Fruit fly (Drosophila melanogaster): Measurements from ENCODE around the gene CG31626.

Gene CG31626

DNA sequence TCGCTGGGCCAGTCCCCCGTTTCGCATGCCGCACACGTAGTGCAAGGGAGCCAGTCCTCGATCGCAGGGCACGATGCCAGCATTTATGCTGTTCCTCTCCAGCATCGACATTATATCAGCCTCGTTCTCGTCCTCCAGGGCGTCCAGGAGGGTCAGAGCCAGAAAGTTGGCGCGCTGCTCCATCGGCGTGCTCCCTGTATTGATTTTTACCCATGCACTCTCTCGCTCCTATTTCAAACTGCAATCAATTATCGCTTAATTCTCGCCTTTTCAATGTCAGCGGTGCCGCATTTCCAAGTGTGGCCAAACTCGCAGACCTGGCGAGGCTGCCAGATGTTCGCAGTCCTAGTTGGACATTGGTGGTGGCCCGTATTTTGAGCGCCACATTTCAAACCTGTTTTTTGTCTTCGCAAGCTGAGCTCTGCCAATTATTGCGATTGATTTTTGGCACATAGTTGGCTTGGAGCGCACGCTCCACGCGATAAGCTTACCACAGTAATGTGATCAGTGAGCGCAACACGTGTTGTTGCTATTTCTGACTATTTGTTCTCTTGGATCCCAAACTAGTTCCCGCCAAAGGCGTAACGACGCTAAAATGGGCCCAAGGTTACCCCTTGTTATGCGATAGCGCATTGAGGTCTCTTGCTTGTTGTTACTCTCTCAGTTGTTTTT is 18.2 kb downstream of the CG31626 start, which contains the start of gene CG8679 (continued):
- TF ChIP-seq dm (GFP tag; optimal IDR thresholded peaks at IDR 0.05) (peak; percentile 45), CG18262 (tag; optimal IDR thresholded peaks at IDR 0.05) (no peak), bigmax (GFP tag; optimal IDR thresholded peaks at IDR 0.05) (peak; percentile 42), CG12236 (GFP tag; optimal IDR thresholded peaks at IDR 0.05) (no peak), Adf1 (GFP tag; IDR thresholded peaks at IDR 0.05) (no peak), CG4404 (GFP tag; IDR thresholded peaks at IDR 0.05) (no peak), CG12219 (GFP tag; optimal IDR thresholded peaks at IDR 0.05) (peak; percentile 32), Pdp1 (GFP tag; optimal IDR thresholded peaks at IDR 0.05) (peak in 1 of 2 experiments; percentile 91), CG32772 (GFP tag; IDR thresholded peaks at IDR 0.05) (0 out of 2 replicates have a peak, but pooled peaks have one; percentile 20), CG15269 (tag; optimal IDR thresholded peaks at IDR 0.05) (no peak), Ets97D (GFP tag; optimal IDR thresholded peaks at IDR 0.05) (peak; percentile 37), Sry-δ (GFP tag; optimal IDR thresholded peaks at IDR 0.05) (peak; percentile 73), CG18599 (GFP tag; optimal IDR thresholded peaks at IDR 0.05) (peak; percentile 20), ato (GFP tag; IDR thresholded peaks at IDR 0.05; ENCODE audit: partially characterized antibody) (no peak), YL-1 (GFP tag; optimal IDR thresholded peaks at IDR 0.05) (no peak), CG10267 (tag; optimal IDR thresholded peaks at IDR 0.05) (peak; percentile 44), sna (GFP tag; IDR thresholded peaks at IDR 0.05; ENCODE audit: partially characterized antibody) (no peak), crc (GFP tag; optimal IDR thresholded peaks at IDR 0.05) (no peak), CG30020 (tag; optimal IDR thresholded peaks at IDR 0.05) (peak; percentile 30), CG10565 (GFP tag; optimal IDR thresholded peaks at IDR 0.05) (no peak), Hr3 (GFP tag; optimal IDR thresholded peaks at IDR 0.05) (peak; percentile 32), BEAF-32 (GFP tag; optimal IDR thresholded peaks at IDR 0.05) (peak; percentile 63), CG11560 (tag; IDR thresholded peaks at IDR 0.05) (no peak), unc-4 (GFP tag; IDR thresholded peaks at IDR 0.05; ENCODE audit: partially characterized antibody) (peak; percentile 49), MESR4 (GFP tag; optimal IDR thresholded peaks at IDR 0.05) (peak; percentile 52), cato (GFP tag; optimal IDR thresholded peaks at IDR 0.05; ENCODE audit: borderline replicate concordance) (no peak), Bteb2 (GFP tag; optimal IDR thresholded peaks at IDR 0.05) (no peak), CG10654 (GFP tag; optimal IDR thresholded peaks at IDR 0.05) (no peak), CG4424 (GFP tag; optimal IDR thresholded peaks at IDR 0.05) (no peak), CG1024 (GFP tag; IDR thresholded peaks at IDR 0.05) (no peak), shn (GFP tag; optimal IDR thresholded peaks at IDR 0.05) (no peak), CHES-1-like (GFP tag; optimal IDR thresholded peaks at IDR 0.05) (peak; percentile 16), CG3847 (GFP tag; IDR thresholded peaks at IDR 0.05) (peak; percentile 56), CG17186 (GFP tag; optimal IDR thresholded peaks at IDR 0.05) (peak; percentile 67), Dll (GFP tag; IDR thresholded peaks at IDR 0.05; ENCODE audit: partially characterized antibody) (peak; percentile 48; the same call in 1 of the 4 replicates), tll (GFP tag; optimal IDR thresholded peaks at IDR 0.05) (no peak), BtbVII (GFP tag; optimal IDR thresholded peaks at IDR 0.05) (no peak), CG3726 (GFP tag; IDR thresholded peaks at IDR 0.05) (no peak), tio (GFP tag; optimal IDR thresholded peaks at IDR 0.05) (no peak), Hand (GFP tag; optimal IDR thresholded peaks at IDR 0.05) (no peak), CG11085 (GFP tag; IDR thresholded peaks at IDR 0.05) (no peak), CG7963 (GFP tag; IDR thresholded peaks at IDR 0.05; ENCODE audit: partially characterized antibody) (peak; percentile 6; the same call in 1 of the 3 replicates), phol (tag; optimal IDR thresholded peaks at IDR 0.05) (peak; percentile 47), hth (optimal IDR thresholded peaks at IDR 0.05) (no peak), CG17328 (GFP tag; IDR thresholded peaks at IDR 0.05) (0 out of 2 replicates have a peak, but pooled peaks have one; percentile 42), twi (tag; optimal IDR thresholded peaks at IDR 0.05) (no peak), CG16813 (GFP tag; IDR thresholded peaks at IDR 0.05; ENCODE audit: partially characterized antibody) (peak; percentile 34; the same call in 1 of the 3 replicates), CTCF (GFP tag; optimal IDR thresholded peaks at IDR 0.05) (peak; percentile 50), CG12155 (GFP tag; optimal IDR thresholded peaks at IDR 0.05) (peak; percentile 4)

All from whole organism, embryonic.